Fruit fly (Drosophila melanogaster) whole organism, adult: ENCODE data around the gene CG33003.

Experiments used
- CG11617 ChIP-seq: fragments of 200-800 bp; sonication (Bioruptor generic); optimal IDR thresholded peaks from 2 replicates; lab custom pipeline; 2017; ENCODE audit warnings: mild to moderate bottlenecking, missing biosample characterization, missing genetic modification reagents, missing genetic modification characterization
- CG12768 ChIP-seq: fragments of 200-800 bp; sonication (Bioruptor generic); optimal IDR thresholded peaks from 2 replicates; lab custom pipeline; 2017; ENCODE audit warnings: missing biosample characterization, missing genetic modification characterization, mild to moderate bottlenecking, moderate library complexity, missing genetic modification reagents
- CG14711 ChIP-seq: fragments of 200-800 bp; sonication (Bioruptor generic); optimal IDR thresholded peaks from 2 replicates; lab custom pipeline; 2018; ENCODE audit warnings: missing biosample characterization, mild to moderate bottlenecking, missing genetic modification characterization, moderate library complexity
- CG1620 ChIP-seq: fragments of 200-800 bp; sonication (Bioruptor generic); optimal IDR thresholded peaks from 2 replicates; lab custom pipeline; 2016; ENCODE audit warnings: missing biosample characterization, missing genetic modification characterization
- CG33017 ChIP-seq: fragments of 200-800 bp; sonication (Bioruptor generic); optimal IDR thresholded peaks from 2 replicates; lab custom pipeline; 2018; ENCODE audit warnings: missing biosample characterization, mild to moderate bottlenecking, missing genetic modification characterization, moderate library complexity
- CG5204 ChIP-seq: fragments of 200-800 bp; sonication (Bioruptor generic); optimal IDR thresholded peaks from 2 replicates; lab custom pipeline; 2016; ENCODE audit warnings: missing biosample characterization, missing genetic modification characterization
- CG7045 ChIP-seq: fragments of 200-800 bp; sonication (Bioruptor generic); optimal IDR thresholded peaks from 2 replicates; lab custom pipeline; 2017; ENCODE audit warnings: missing biosample characterization, mild to moderate bottlenecking, missing genetic modification characterization
- CG7101 ChIP-seq: fragments of 200-800 bp; sonication (Bioruptor generic); optimal IDR thresholded peaks from 2 replicates; lab custom pipeline; 2018; ENCODE audit warnings: missing biosample characterization, mild to moderate bottlenecking, missing genetic modification characterization, moderate library complexity
- Clk ChIP-seq: fragments of 200-800 bp; sonication (Bioruptor generic); optimal IDR thresholded peaks from 2 replicates; lab custom pipeline; 2017; ENCODE audit warnings: missing biosample characterization, missing genetic modification characterization
- Crg-1 ChIP-seq: fragments of 200-800 bp; sonication (Bioruptor generic); optimal IDR thresholded peaks from 2 replicates; lab custom pipeline; 2016; ENCODE audit warnings: missing biosample characterization, missing genetic modification characterization
- Hr96 ChIP-seq: fragments of 200-800 bp; sonication (Bioruptor generic); optimal IDR thresholded peaks from 2 replicates; lab custom pipeline; 2016; ENCODE audit warnings: missing biosample characterization, missing genetic modification characterization
- Mnt ChIP-seq: fragments of 200-800 bp; sonication (Bioruptor generic); optimal IDR thresholded peaks from 2 replicates; lab custom pipeline; 2016; ENCODE audit warnings: missing biosample characterization, mild to moderate bottlenecking, missing genetic modification characterization
- bab1 ChIP-seq: fragments of 200-800 bp; sonication (Bioruptor generic); optimal IDR thresholded peaks from 3 replicates; lab custom pipeline; 2019; ENCODE audit warnings: missing biosample characterization, mild to moderate bottlenecking, missing genetic modification characterization, moderate library complexity
- cic ChIP-seq: fragments of 200-800 bp; sonication (Bioruptor generic); optimal IDR thresholded peaks from 2 replicates; lab custom pipeline; 2017; ENCODE audit warnings: missing biosample characterization, mild to moderate bottlenecking, missing genetic modification characterization, moderate library complexity
- cnc ChIP-seq, 2 experiments: fragments of >200 bp; optimal IDR thresholded peaks; 2 replicates each; lab custom pipeline; 2017
- kay ChIP-seq: fragments of 200-800 bp; sonication (Bioruptor generic); peaks from one replicate; lab custom pipeline; 2016; ENCODE audit warnings: missing biosample characterization, missing genetic modification characterization, borderline replicate concordance
- ovo ChIP-seq: fragments of 200-800 bp; sonication (Bioruptor generic); optimal IDR thresholded peaks from 2 replicates; lab custom pipeline; 2016; ENCODE audit warnings: missing biosample characterization, missing genetic modification characterization
- pad ChIP-seq: fragments of 200-800 bp; sonication (Bioruptor generic); optimal IDR thresholded peaks from 3 replicates; lab custom pipeline; 2017; ENCODE audit warnings: missing biosample characterization, missing genetic modification characterization, mild to moderate bottlenecking, moderate library complexity, missing genetic modification reagents
- tj ChIP-seq: fragments of 200-800 bp; sonication (Bioruptor generic); optimal IDR thresholded peaks from 3 replicates; lab custom pipeline; 2017; ENCODE audit warnings: missing biosample characterization, mild to moderate bottlenecking, missing genetic modification characterization, moderate library complexity
- toe ChIP-seq: fragments of 200-800 bp; sonication (Bioruptor generic); optimal IDR thresholded peaks from 2 replicates; lab custom pipeline; 2016; ENCODE audit warnings: missing biosample characterization, missing genetic modification characterization

Gene CG33003

dm6 chr2L:4400653-4401052 lies at the start of gene CG33003:
Gene CG33003, plus strand, starts transcription at chr2L:4400953.
- no peak for TF ChIP-seq CG5204 (GFP tag; lab: Kevin White, UChicago)
- no peak for TF ChIP-seq CG7045 (GFP tag; lab: Kevin White, UChicago)
- TF ChIP-seq CG33017 (tag; lab: Kevin White, UChicago): no peak
- no peak for TF ChIP-seq Mnt (GFP tag; lab: Kevin White, UChicago)
- TF ChIP-seq kay (GFP tag; lab: Kevin White, UChicago): no peak
- TF ChIP-seq Crg-1 (GFP tag; lab: Kevin White, UChicago): no peak
- no peak for TF ChIP-seq cnc (optimal IDR thresholded peaks at IDR 0.05; lab: Kevin White, UChicago)
- no peak for TF ChIP-seq bab1 (GFP tag; lab: Kevin White, UChicago)
- no peak for TF ChIP-seq tj

dm6 chr2L:4352675-4353074 lies 48.1 kb upstream of the CG33003 start, which contains the start of gene CG15429:
Gene CG15429, plus strand, starts transcription at chr2L:4352975.
- no peak for TF ChIP-seq kay (GFP tag; lab: Kevin White, UChicago)

DNA sequence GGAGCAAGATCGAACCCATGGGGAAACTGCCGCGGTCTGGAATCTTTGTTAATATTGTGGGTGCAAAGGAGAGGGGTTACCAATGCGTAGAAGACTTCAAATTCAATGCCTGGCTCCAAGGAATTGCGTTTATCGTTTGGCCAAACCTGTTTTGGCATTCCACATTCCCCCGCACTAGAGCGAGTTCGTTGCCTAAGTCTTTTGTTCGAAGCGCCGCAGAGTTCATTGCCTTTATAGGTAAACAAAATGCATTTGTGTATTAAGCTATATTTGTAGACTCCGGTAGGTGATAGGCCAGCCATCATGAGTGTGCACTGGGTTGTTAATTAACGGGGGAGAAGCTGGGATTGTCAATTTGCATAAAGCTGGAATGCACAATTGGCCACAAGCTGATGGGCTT lies 45.7 kb upstream of the CG33003 start:
- TF ChIP-seq CG5204 (GFP tag; lab: Kevin White, UChicago) (no peak), kay (GFP tag; lab: Kevin White, UChicago) (peak; percentile 33)

DNA sequence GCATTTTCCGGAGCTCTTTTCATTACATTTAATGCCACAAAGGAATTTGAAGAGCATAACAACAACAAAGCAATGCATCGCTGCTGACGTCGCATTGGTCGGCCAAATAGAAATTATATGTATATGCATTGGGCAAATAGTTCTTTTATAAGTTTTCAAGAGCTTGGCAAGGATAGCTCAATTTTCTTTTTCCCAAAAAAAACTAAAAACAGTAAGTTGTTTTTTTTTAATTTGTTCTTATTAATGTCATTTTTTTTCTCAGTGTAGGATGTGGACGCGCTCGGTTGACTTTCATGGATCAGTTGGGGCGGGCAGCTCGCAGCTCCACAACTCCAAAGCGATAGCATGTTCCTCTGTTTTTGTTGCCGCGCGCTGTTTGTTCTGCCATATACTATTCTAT lies 41.6 kb upstream of the CG33003 start:
- TF ChIP-seq cic (GFP tag; lab: Kevin White, UChicago): no peak
- TF ChIP-seq bab1 (GFP tag; lab: Kevin White, UChicago): no peak
- TF ChIP-seq Clk (GFP tag; lab: Kevin White, UChicago): no peak
- no peak for TF ChIP-seq CG5204 (GFP tag; lab: Kevin White, UChicago)
- TF ChIP-seq toe (GFP tag; lab: Kevin White, UChicago): no peak
- no peak for TF ChIP-seq tj
- TF ChIP-seq Hr96: no peak
- no peak for TF ChIP-seq CG14711 (tag; lab: Kevin White, UChicago)
- TF ChIP-seq CG33017 (tag; lab: Kevin White, UChicago): no peak
- TF ChIP-seq ovo: no peak
- TF ChIP-seq cnc (optimal IDR thresholded peaks at IDR 0.05; lab: Kevin White, UChicago): no peak
- TF ChIP-seq Mnt (GFP tag; lab: Kevin White, UChicago): no peak
- no peak for TF ChIP-seq CG7101
- TF ChIP-seq CG7045 (GFP tag; lab: Kevin White, UChicago): no peak
- TF ChIP-seq CG11617 (GFP tag; lab: Kevin White, UChicago): no peak
- no peak for TF ChIP-seq Crg-1 (GFP tag; lab: Kevin White, UChicago)
- no peak for TF ChIP-seq CG1620 (GFP tag; lab: Kevin White, UChicago)
- no peak for TF ChIP-seq pad
- no peak for TF ChIP-seq CG12768 (GFP tag; lab: Kevin White, UChicago)
- no peak for TF ChIP-seq kay (GFP tag; lab: Kevin White, UChicago)

DNA sequence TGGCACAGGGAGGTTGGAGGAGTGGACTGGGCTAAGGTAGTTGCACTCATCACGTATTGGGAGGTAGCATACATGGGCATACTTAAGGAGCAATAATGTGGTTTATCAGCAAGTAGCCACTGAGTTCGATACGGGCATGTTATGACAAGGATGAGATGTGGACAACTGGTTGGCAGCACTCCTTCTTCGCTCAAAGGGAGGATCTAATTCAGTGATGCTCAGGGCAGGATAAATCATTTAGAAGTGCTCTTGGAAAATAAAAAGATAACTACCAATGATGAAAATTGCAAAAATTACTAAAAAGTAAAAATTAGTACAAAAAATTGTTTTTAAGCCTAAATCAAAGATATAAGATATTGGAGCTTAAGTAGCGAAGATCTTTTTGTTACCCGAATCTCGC lies 39.9 kb upstream of the CG33003 start:
- no peak for TF ChIP-seq ovo
- TF ChIP-seq CG12768 (GFP tag; lab: Kevin White, UChicago): no peak
- no peak for TF ChIP-seq CG7045 (GFP tag; lab: Kevin White, UChicago)
- no peak for TF ChIP-seq kay (GFP tag; lab: Kevin White, UChicago)
- TF ChIP-seq Crg-1 (GFP tag; lab: Kevin White, UChicago): no peak
- no peak for TF ChIP-seq CG5204 (GFP tag; lab: Kevin White, UChicago)
- no peak for TF ChIP-seq CG14711 (tag; lab: Kevin White, UChicago)
- no peak for TF ChIP-seq CG11617 (GFP tag; lab: Kevin White, UChicago)

DNA sequence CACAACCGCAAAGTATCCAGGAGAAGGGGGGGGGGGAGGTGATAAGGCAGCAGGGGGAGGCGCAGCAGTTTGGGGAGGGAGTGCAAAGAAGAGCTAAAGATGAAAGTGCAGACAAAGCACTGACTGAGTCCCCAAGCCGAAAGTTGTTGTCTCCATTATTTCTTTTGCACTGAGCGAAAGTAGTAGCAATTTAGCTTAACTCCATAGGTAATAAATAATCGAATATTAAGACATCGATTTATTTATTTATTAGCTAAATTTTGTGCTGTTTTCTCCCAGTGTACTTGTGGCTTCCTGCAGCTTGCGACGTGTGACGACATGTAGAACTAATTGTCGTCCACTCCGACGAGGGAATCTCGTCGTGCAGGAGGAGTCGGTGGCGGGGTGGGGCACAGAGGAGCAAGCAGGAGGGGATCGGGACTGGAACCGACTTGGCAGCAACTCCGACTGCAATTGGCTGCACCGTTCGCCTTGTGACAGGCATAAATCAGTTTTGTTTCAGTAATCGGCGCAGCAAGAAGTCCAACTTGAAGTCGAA lies 39.2 kb upstream of the CG33003 start, which contains the start of gene Traf4:
Traf4 (plus strand) TSS at position 488 of the 538 bp plus-strand sequence.
- TF ChIP-seq CG14711 (tag; lab: Kevin White, UChicago) (no peak), Mnt (GFP tag; lab: Kevin White, UChicago) (no peak), CG12768 (GFP tag; lab: Kevin White, UChicago) (no peak), CG7045 (GFP tag; lab: Kevin White, UChicago) (no peak), Hr96 (no peak), kay (GFP tag; lab: Kevin White, UChicago) (no peak), cic (GFP tag; lab: Kevin White, UChicago) (no peak), tj (no peak), Clk (GFP tag; lab: Kevin White, UChicago) (no peak), cnc (optimal IDR thresholded peaks at IDR 0.05; lab: Kevin White, UChicago) (no peak), CG33017 (tag; lab: Kevin White, UChicago) (no peak), bab1 (GFP tag; lab: Kevin White, UChicago) (no peak), CG11617 (GFP tag; lab: Kevin White, UChicago) (no peak), CG7101 (no peak)

- no peak for TF ChIP-seq CG7101
- TF ChIP-seq bab1 (GFP tag; lab: Kevin White, UChicago): no peak
- TF ChIP-seq CG1620 (GFP tag; lab: Kevin White, UChicago): no peak
- TF ChIP-seq CG33017 (tag; lab: Kevin White, UChicago): no peak
- TF ChIP-seq pad: no peak
- no peak for TF ChIP-seq toe (GFP tag; lab: Kevin White, UChicago)
- no peak for TF ChIP-seq Hr96
Measured at dm6 chr2L:4363707-4364270, 37.0 kb upstream of the CG33003 start.
